Fruit fly (Drosophila melanogaster) whole organism, adult: ENCODE measurements around the gene CG31807.

ENCODE experiments used
- CG11617 ChIP-seq: fragments of 200-800 bp; sonication (Bioruptor generic); optimal IDR thresholded peaks from 2 replicates; lab custom pipeline; 2017; ENCODE audit warnings: mild to moderate bottlenecking, missing biosample characterization, missing genetic modification reagents, missing genetic modification characterization
- CG12768 ChIP-seq: fragments of 200-800 bp; sonication (Bioruptor generic); optimal IDR thresholded peaks from 2 replicates; lab custom pipeline; 2017; ENCODE audit warnings: missing biosample characterization, missing genetic modification characterization, mild to moderate bottlenecking, moderate library complexity, missing genetic modification reagents
- CG14711 ChIP-seq: fragments of 200-800 bp; sonication (Bioruptor generic); optimal IDR thresholded peaks from 2 replicates; lab custom pipeline; 2018; ENCODE audit warnings: missing biosample characterization, mild to moderate bottlenecking, missing genetic modification characterization, moderate library complexity
- CG1620 ChIP-seq: fragments of 200-800 bp; sonication (Bioruptor generic); optimal IDR thresholded peaks from 2 replicates; lab custom pipeline; 2016; ENCODE audit warnings: missing biosample characterization, missing genetic modification characterization
- CG33017 ChIP-seq: fragments of 200-800 bp; sonication (Bioruptor generic); optimal IDR thresholded peaks from 2 replicates; lab custom pipeline; 2018; ENCODE audit warnings: missing biosample characterization, mild to moderate bottlenecking, missing genetic modification characterization, moderate library complexity
- CG5204 ChIP-seq: fragments of 200-800 bp; sonication (Bioruptor generic); optimal IDR thresholded peaks from 2 replicates; lab custom pipeline; 2016; ENCODE audit warnings: missing biosample characterization, missing genetic modification characterization
- CG7045 ChIP-seq: fragments of 200-800 bp; sonication (Bioruptor generic); optimal IDR thresholded peaks from 2 replicates; lab custom pipeline; 2017; ENCODE audit warnings: missing biosample characterization, mild to moderate bottlenecking, missing genetic modification characterization
- CG7101 ChIP-seq: fragments of 200-800 bp; sonication (Bioruptor generic); optimal IDR thresholded peaks from 2 replicates; lab custom pipeline; 2018; ENCODE audit warnings: missing biosample characterization, mild to moderate bottlenecking, missing genetic modification characterization, moderate library complexity
- Clk ChIP-seq: fragments of 200-800 bp; sonication (Bioruptor generic); optimal IDR thresholded peaks from 2 replicates; lab custom pipeline; 2017; ENCODE audit warnings: missing biosample characterization, missing genetic modification characterization
- Crg-1 ChIP-seq: fragments of 200-800 bp; sonication (Bioruptor generic); optimal IDR thresholded peaks from 2 replicates; lab custom pipeline; 2016; ENCODE audit warnings: missing biosample characterization, missing genetic modification characterization
- Hr96 ChIP-seq: fragments of 200-800 bp; sonication (Bioruptor generic); optimal IDR thresholded peaks from 2 replicates; lab custom pipeline; 2016; ENCODE audit warnings: missing biosample characterization, missing genetic modification characterization
- Mnt ChIP-seq: fragments of 200-800 bp; sonication (Bioruptor generic); optimal IDR thresholded peaks from 2 replicates; lab custom pipeline; 2016; ENCODE audit warnings: missing biosample characterization, mild to moderate bottlenecking, missing genetic modification characterization
- bab1 ChIP-seq: fragments of 200-800 bp; sonication (Bioruptor generic); optimal IDR thresholded peaks from 3 replicates; lab custom pipeline; 2019; ENCODE audit warnings: missing biosample characterization, mild to moderate bottlenecking, missing genetic modification characterization, moderate library complexity
- cic ChIP-seq: fragments of 200-800 bp; sonication (Bioruptor generic); optimal IDR thresholded peaks from 2 replicates; lab custom pipeline; 2017; ENCODE audit warnings: missing biosample characterization, mild to moderate bottlenecking, missing genetic modification characterization, moderate library complexity
- cnc ChIP-seq, 2 experiments: fragments of >200 bp; optimal IDR thresholded peaks; 2 replicates each; lab custom pipeline; 2017
- kay ChIP-seq: fragments of 200-800 bp; sonication (Bioruptor generic); peaks from one replicate; lab custom pipeline; 2016; ENCODE audit warnings: missing biosample characterization, missing genetic modification characterization, borderline replicate concordance
- ovo ChIP-seq: fragments of 200-800 bp; sonication (Bioruptor generic); optimal IDR thresholded peaks from 2 replicates; lab custom pipeline; 2016; ENCODE audit warnings: missing biosample characterization, missing genetic modification characterization
- pad ChIP-seq: fragments of 200-800 bp; sonication (Bioruptor generic); optimal IDR thresholded peaks from 3 replicates; lab custom pipeline; 2017; ENCODE audit warnings: missing biosample characterization, missing genetic modification characterization, mild to moderate bottlenecking, moderate library complexity, missing genetic modification reagents
- tj ChIP-seq: fragments of 200-800 bp; sonication (Bioruptor generic); optimal IDR thresholded peaks from 3 replicates; lab custom pipeline; 2017; ENCODE audit warnings: missing biosample characterization, mild to moderate bottlenecking, missing genetic modification characterization, moderate library complexity
- toe ChIP-seq: fragments of 200-800 bp; sonication (Bioruptor generic); optimal IDR thresholded peaks from 2 replicates; lab custom pipeline; 2016; ENCODE audit warnings: missing biosample characterization, missing genetic modification characterization

Gene CG31807

dm6 chr2L:16657467-16657866, 26.3 kb downstream of the CG31807 start:
- TF ChIP-seq cnc (optimal IDR thresholded peaks at IDR 0.05; lab: Kevin White, UChicago) (no peak), cic (GFP tag; lab: Kevin White, UChicago) (no peak), kay (GFP tag; lab: Kevin White, UChicago) (no peak), Crg-1 (GFP tag; lab: Kevin White, UChicago) (no peak), CG7101 (tag; lab: Kevin White, UChicago) (no peak)

- TF ChIP-seq cnc (optimal IDR thresholded peaks at IDR 0.05; lab: Kevin White, UChicago) (no peak), Crg-1 (GFP tag; lab: Kevin White, UChicago) (no peak), Clk (GFP tag; lab: Kevin White, UChicago) (no peak), CG5204 (GFP tag; lab: Kevin White, UChicago) (peak; percentile 46), CG12768 (GFP tag; lab: Kevin White, UChicago) (no peak), CG11617 (GFP tag; lab: Kevin White, UChicago) (no peak), CG1620 (GFP tag; lab: Kevin White, UChicago) (peak; percentile 22), ovo (GFP tag; lab: Kevin White, UChicago) (no peak), Mnt (GFP tag; lab: Kevin White, UChicago) (no peak), CG14711 (tag; lab: Kevin White, UChicago) (peak; percentile 67), tj (GFP tag; lab: Kevin White, UChicago) (peak; percentile 32), pad (GFP tag; lab: Kevin White, UChicago) (peak; percentile 33), Hr96 (GFP tag; lab: Kevin White, UChicago) (peak; percentile 28), CG7101 (tag; lab: Kevin White, UChicago) (peak; percentile 66), kay (GFP tag; lab: Kevin White, UChicago) (no peak), CG7045 (GFP tag; lab: Kevin White, UChicago) (peak; percentile 2), CG33017 (tag; lab: Kevin White, UChicago) (peak; percentile 49), toe (GFP tag; lab: Kevin White, UChicago) (peak; percentile 41), cic (GFP tag; lab: Kevin White, UChicago) (no peak), bab1 (GFP tag; lab: Kevin White, UChicago) (no peak)
Measured at dm6 chr2L:16656692-16657109, 27.1 kb downstream of the CG31807 start.

dm6 chr2L:16653541-16653940, 30.3 kb downstream of the CG31807 start:
- TF ChIP-seq CG12768 (GFP tag; lab: Kevin White, UChicago): peak; percentile 60
- peak; percentile 96 for TF ChIP-seq kay (GFP tag; lab: Kevin White, UChicago)
- no peak for TF ChIP-seq pad (GFP tag; lab: Kevin White, UChicago)
- no peak for TF ChIP-seq cic (GFP tag; lab: Kevin White, UChicago)
- TF ChIP-seq tj (GFP tag; lab: Kevin White, UChicago): peak; percentile 81
- peak; percentile 59 for TF ChIP-seq toe (GFP tag; lab: Kevin White, UChicago)

dm6 chr2L:16648925-16649324, 34.9 kb downstream of the CG31807 start:
- TF ChIP-seq cic (GFP tag; lab: Kevin White, UChicago) (no peak), CG14711 (tag; lab: Kevin White, UChicago) (no peak), ovo (GFP tag; lab: Kevin White, UChicago) (no peak), toe (GFP tag; lab: Kevin White, UChicago) (no peak), bab1 (GFP tag; lab: Kevin White, UChicago) (no peak), Crg-1 (GFP tag; lab: Kevin White, UChicago) (no peak), CG11617 (GFP tag; lab: Kevin White, UChicago) (no peak)

- TF ChIP-seq Mnt (GFP tag; lab: Kevin White, UChicago) (no peak), CG5204 (GFP tag; lab: Kevin White, UChicago) (peak; percentile 15), kay (GFP tag; lab: Kevin White, UChicago) (peak; percentile 39)
Measured at dm6 chr2L:16647773-16648172, 36.0 kb downstream of the CG31807 start.

- TF ChIP-seq Mnt (GFP tag; lab: Kevin White, UChicago): no peak
- TF ChIP-seq toe (GFP tag; lab: Kevin White, UChicago): peak; percentile 22
- TF ChIP-seq pad (GFP tag; lab: Kevin White, UChicago): peak; percentile 20
- peak; percentile 95 for TF ChIP-seq tj (GFP tag; lab: Kevin White, UChicago)
- no peak for TF ChIP-seq CG7101 (tag; lab: Kevin White, UChicago)
Measured at dm6 chr2L:16645479-16646302, 38.1 kb downstream of the CG31807 start.

dm6 chr2L:16643961-16644360, 39.8 kb downstream of the CG31807 start:
- no peak for TF ChIP-seq tj (GFP tag; lab: Kevin White, UChicago)
- TF ChIP-seq bab1 (GFP tag; lab: Kevin White, UChicago): peak; percentile 17
- TF ChIP-seq CG5204 (GFP tag; lab: Kevin White, UChicago): no peak
- no peak for TF ChIP-seq CG1620 (GFP tag; lab: Kevin White, UChicago)
- no peak for TF ChIP-seq pad (GFP tag; lab: Kevin White, UChicago)
- peak; percentile 6 for TF ChIP-seq CG14711 (tag; lab: Kevin White, UChicago)
- TF ChIP-seq ovo (GFP tag; lab: Kevin White, UChicago): no peak
